Fruit fly (Drosophila melanogaster): ENCODE results near the gene Pdxk.

The Pdxk gene

DNA sequence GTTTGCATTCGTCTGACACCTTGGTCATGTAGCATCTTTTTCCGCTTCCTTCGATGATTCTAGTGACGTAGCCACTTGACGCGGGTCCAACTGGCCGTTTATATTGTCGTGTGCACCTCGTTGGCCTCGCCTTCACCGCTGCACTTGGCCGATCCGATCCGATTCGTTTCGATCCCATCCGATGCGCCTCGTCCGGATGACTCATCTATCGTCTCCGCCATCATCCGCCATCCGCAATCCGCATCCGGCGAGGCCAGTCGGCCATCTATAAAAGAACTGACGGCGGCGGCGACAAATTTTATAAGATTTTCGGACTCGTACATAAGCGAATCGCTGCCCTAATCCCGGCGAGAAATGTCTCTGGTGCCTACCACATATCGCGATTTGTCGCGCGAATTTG, 15.0 kb downstream of the Pdxk start, which contains the start of gene CG4461:
Gene CG4461, plus strand, starts transcription at position 301 of the 400 bp plus-strand sequence.
- TF ChIP-seq Hr96 (GFP tag; optimal IDR thresholded peaks at IDR 0.05): no peak
- TF ChIP-seq pad (GFP tag; optimal IDR thresholded peaks at IDR 0.05): no peak
- TF ChIP-seq CG7101 (tag; optimal IDR thresholded peaks at IDR 0.05): no peak
- no peak for TF ChIP-seq kay (GFP tag; ENCODE audit: borderline replicate concordance)
- no peak for TF ChIP-seq ovo (GFP tag; optimal IDR thresholded peaks at IDR 0.05)
- TF ChIP-seq cnc (optimal IDR thresholded peaks at IDR 0.05): no peak
- TF ChIP-seq CG33017 (tag; optimal IDR thresholded peaks at IDR 0.05): no peak
- TF ChIP-seq CG11617 (GFP tag; optimal IDR thresholded peaks at IDR 0.05): no peak
- no peak for TF ChIP-seq CG12768 (GFP tag; optimal IDR thresholded peaks at IDR 0.05)
- no peak for TF ChIP-seq CG1620 (GFP tag; optimal IDR thresholded peaks at IDR 0.05)
- no peak for TF ChIP-seq CG7045 (GFP tag; optimal IDR thresholded peaks at IDR 0.05)
- TF ChIP-seq tj (GFP tag; optimal IDR thresholded peaks at IDR 0.05): no peak
- TF ChIP-seq Mnt (GFP tag; optimal IDR thresholded peaks at IDR 0.05): no peak
- no peak for TF ChIP-seq toe (GFP tag; optimal IDR thresholded peaks at IDR 0.05)
- no peak for TF ChIP-seq CG5204 (GFP tag; optimal IDR thresholded peaks at IDR 0.05)
- no peak for TF ChIP-seq CG14711 (tag; optimal IDR thresholded peaks at IDR 0.05)

DNA sequence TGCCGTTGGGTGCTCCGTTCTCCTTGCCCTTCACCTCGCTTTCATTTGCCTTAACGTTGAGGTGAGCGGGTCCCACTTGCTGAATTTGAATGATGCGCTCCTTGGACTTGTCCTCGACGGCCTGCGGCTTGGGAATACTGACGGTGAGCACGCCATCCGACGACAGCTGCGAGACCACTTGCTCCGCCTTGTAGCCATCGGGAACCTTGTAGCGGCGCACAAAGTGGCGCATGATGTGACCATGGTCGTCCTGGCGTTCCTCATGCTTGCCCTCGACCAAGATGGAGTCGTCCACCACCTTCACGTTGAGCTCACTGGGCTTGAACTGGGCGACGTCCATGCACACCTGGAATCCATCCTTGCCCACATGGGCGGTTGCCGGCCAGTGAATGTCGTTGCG, 16.5 kb downstream of the Pdxk start:
- TF ChIP-seq cnc (optimal IDR thresholded peaks at IDR 0.05) (no peak), bab1 (GFP tag; optimal IDR thresholded peaks at IDR 0.05) (no peak), Hr96 (GFP tag; optimal IDR thresholded peaks at IDR 0.05) (no peak), Clk (GFP tag; optimal IDR thresholded peaks at IDR 0.05) (peak; percentile 63)

- TF ChIP-seq Crg-1 (GFP tag; optimal IDR thresholded peaks at IDR 0.05): peak; percentile 55
- TF ChIP-seq cic (GFP tag; optimal IDR thresholded peaks at IDR 0.05): peak; percentile 41
- no peak for TF ChIP-seq CG5204 (GFP tag; optimal IDR thresholded peaks at IDR 0.05)
- peak; percentile 81 for TF ChIP-seq CG14711 (tag; optimal IDR thresholded peaks at IDR 0.05)
- peak; percentile 40 for TF ChIP-seq Clk (GFP tag; optimal IDR thresholded peaks at IDR 0.05)
- TF ChIP-seq CG1620 (GFP tag; optimal IDR thresholded peaks at IDR 0.05): no peak
- TF ChIP-seq Hr96 (GFP tag; optimal IDR thresholded peaks at IDR 0.05): peak; percentile 50
- peak; percentile 76 for TF ChIP-seq bab1 (GFP tag; optimal IDR thresholded peaks at IDR 0.05)
- peak; percentile 78 for TF ChIP-seq CG7101 (tag; optimal IDR thresholded peaks at IDR 0.05)
- peak; percentile 89 for TF ChIP-seq CG11617 (GFP tag; optimal IDR thresholded peaks at IDR 0.05)
- TF ChIP-seq ovo (GFP tag; optimal IDR thresholded peaks at IDR 0.05): no peak
- TF ChIP-seq CG7045 (GFP tag; optimal IDR thresholded peaks at IDR 0.05): peak; percentile 70
- TF ChIP-seq pad (GFP tag; optimal IDR thresholded peaks at IDR 0.05): peak; percentile 49
- TF ChIP-seq tj (GFP tag; optimal IDR thresholded peaks at IDR 0.05): peak; percentile 44
- peak; percentile 62 for TF ChIP-seq Mnt (GFP tag; optimal IDR thresholded peaks at IDR 0.05)
- TF ChIP-seq toe (GFP tag; optimal IDR thresholded peaks at IDR 0.05): no peak
- TF ChIP-seq CG12768 (GFP tag; optimal IDR thresholded peaks at IDR 0.05): peak; percentile 77
- peak; percentile 99 for TF ChIP-seq kay (GFP tag; ENCODE audit: borderline replicate concordance)
- no peak for TF ChIP-seq cnc (optimal IDR thresholded peaks at IDR 0.05)
- peak; percentile 79 for TF ChIP-seq CG33017 (tag; optimal IDR thresholded peaks at IDR 0.05)
Observed at dm6 chr3L:9377198-9378035, 17.3 kb downstream of the Pdxk start, which contains the start of gene Hsp26. TSS of gene Hsp26 (minus strand) at chr3L:9377427.

DNA sequence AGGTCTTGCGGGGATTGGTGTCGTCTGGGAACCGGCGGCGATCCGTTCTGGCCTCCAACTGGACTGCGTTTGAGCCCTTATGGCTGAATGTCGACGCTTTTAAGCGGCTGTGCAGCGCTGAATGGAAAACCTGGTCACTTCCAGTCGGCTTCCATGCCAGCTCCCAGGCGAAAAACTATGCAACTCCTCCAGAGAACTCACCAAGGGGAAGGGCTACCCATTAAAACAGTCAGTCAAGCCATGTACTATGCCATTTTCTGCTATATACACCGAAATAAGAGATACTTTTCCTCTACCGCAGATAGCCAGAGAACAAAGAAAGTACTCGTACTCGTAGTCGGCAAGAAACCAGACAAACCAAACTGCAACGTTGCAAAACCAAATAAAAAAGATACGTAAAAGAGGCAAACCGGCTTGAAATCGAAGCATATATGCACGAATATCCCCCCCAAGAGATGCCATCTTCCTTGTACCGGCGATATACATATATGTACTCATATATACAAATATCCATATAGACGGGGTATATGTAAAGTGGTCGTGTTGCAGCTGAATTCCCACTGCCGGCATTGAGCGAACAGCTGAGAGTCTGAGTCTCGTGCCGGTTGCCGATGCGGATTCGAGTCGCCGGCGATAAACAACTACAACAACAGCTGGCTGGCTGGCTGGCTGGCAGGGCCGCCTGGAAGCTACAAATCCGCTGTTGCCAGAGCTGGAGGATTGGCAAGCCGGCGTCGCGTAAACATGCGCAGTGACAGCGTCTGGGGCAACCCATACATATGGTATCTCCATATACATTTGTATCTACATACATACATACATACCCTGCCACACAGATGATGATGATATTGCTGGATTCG, 19.6 kb downstream of the Pdxk start, which contains the start of gene Hsp67Ba:
Gene Hsp67Ba, minus strand, starts transcription at position 51 of the 860 bp plus-strand sequence.
- peak; percentile 84 for TF ChIP-seq tj (GFP tag; optimal IDR thresholded peaks at IDR 0.05)
- no peak for TF ChIP-seq ovo (GFP tag; optimal IDR thresholded peaks at IDR 0.05)

DNA sequence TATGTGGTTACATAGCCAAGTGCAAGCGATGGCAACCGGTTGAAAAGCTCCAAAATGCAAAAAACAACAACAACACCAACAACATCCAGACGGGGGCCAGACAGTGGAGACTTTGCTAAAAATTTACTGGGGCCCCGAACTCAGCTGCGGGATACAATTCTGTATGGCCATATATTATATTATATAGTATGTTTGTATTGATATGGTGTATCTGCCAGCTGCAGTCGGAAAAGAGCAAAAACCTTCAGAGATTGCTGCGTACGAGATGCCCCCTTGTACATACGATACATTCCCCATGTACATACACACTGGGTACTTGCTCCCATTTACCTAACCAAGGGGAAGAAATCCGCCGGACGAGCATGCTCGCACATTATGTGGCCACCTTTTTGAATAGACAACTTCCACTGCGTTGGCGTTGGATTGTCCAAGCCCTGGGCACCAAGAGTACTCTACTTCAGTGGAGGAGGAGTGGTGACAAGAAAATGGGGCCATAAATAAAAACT, 20.3 kb downstream of the Pdxk start:
- TF ChIP-seq ovo (GFP tag; optimal IDR thresholded peaks at IDR 0.05) (no peak), Hr96 (GFP tag; optimal IDR thresholded peaks at IDR 0.05) (no peak), CG7045 (GFP tag; optimal IDR thresholded peaks at IDR 0.05) (no peak), Clk (GFP tag; optimal IDR thresholded peaks at IDR 0.05) (no peak), CG33017 (tag; optimal IDR thresholded peaks at IDR 0.05) (no peak), CG1620 (GFP tag; optimal IDR thresholded peaks at IDR 0.05) (no peak), cnc (optimal IDR thresholded peaks at IDR 0.05) (no peak), CG11617 (GFP tag; optimal IDR thresholded peaks at IDR 0.05) (no peak), CG12768 (GFP tag; optimal IDR thresholded peaks at IDR 0.05) (no peak), toe (GFP tag; optimal IDR thresholded peaks at IDR 0.05) (no peak), CG7101 (tag; optimal IDR thresholded peaks at IDR 0.05) (no peak), tj (GFP tag; optimal IDR thresholded peaks at IDR 0.05) (no peak), Crg-1 (GFP tag; optimal IDR thresholded peaks at IDR 0.05) (no peak), kay (GFP tag; ENCODE audit: borderline replicate concordance) (no peak)

DNA sequence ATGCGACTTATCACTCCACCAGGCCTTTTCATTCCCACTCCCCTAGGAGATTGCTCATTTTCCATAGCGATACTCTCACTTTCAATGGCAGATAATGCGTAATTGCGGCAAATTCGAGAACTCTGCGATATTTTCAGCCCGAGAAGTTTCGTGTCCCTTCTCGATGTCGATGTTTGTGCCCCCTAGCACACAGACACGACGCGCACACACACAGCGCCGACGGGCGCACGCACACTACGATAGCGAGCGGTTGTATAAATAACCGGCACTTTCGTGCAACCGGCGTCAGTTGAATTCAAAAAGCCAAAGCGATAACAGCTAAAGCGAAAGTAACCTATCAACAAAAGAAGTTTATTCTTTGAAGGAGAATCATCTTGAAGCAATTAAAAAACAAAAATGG, 21.5 kb downstream of the Pdxk start, which contains the start of gene Hsp23:
Gene Hsp23, plus strand, starts transcription at position 281 of the 400 bp plus-strand sequence.
- TF ChIP-seq Hr96 (GFP tag; optimal IDR thresholded peaks at IDR 0.05) (no peak), Clk (GFP tag; optimal IDR thresholded peaks at IDR 0.05) (no peak), CG14711 (tag; optimal IDR thresholded peaks at IDR 0.05) (no peak), kay (GFP tag; ENCODE audit: borderline replicate concordance) (no peak), CG33017 (tag; optimal IDR thresholded peaks at IDR 0.05) (no peak), CG7101 (tag; optimal IDR thresholded peaks at IDR 0.05) (no peak), pad (GFP tag; optimal IDR thresholded peaks at IDR 0.05) (no peak)

All from whole organism, adult.